Fruit fly (Drosophila melanogaster) whole organism, embryonic: ENCODE data around the gene CG32333.
A peak's percentile ranks its signal among the peaks of the same experiment; 100 is the strongest.

Source experiments
- Adf1 ChIP-seq: fragments of 200-800 bp; sonication (Bioruptor generic); IDR thresholded peaks from 2 replicates; pipeline ENCODE4 v1.3.6; 2022; ENCODE audit warnings: missing biosample characterization, missing genetic modification characterization
- Atf3 ChIP-seq: fragments of 200-800 bp; sonication (Bioruptor generic); optimal IDR thresholded peaks from 3 replicates; lab custom pipeline; 2016; ENCODE audit warnings: missing biosample characterization, missing genetic modification characterization
- B-H1 ChIP-seq: fragments of 200-800 bp; sonication (Bioruptor generic); IDR thresholded peaks from 3 replicates; pipeline ENCODE4 v1.3.6; 2022; ENCODE audit warnings: missing biosample characterization, missing genetic modification characterization
- Bteb2 ChIP-seq: fragments of 200-800 bp; sonication (Bioruptor generic); optimal IDR thresholded peaks from 2 replicates; lab custom pipeline; 2016; ENCODE audit warnings: missing biosample characterization, missing genetic modification characterization
- CG12391 ChIP-seq: fragments of 200-800 bp; sonication (Bioruptor generic); optimal IDR thresholded peaks from 3 replicates; lab custom pipeline; 2018; ENCODE audit warnings: missing biosample characterization, mild to moderate bottlenecking, missing genetic modification characterization, moderate library complexity
- CG13775 ChIP-seq: fragments of 200-800 bp; sonication (Bioruptor generic); optimal IDR thresholded peaks from 3 replicates; lab custom pipeline; 2017; ENCODE audit warnings: missing biosample characterization, mild to moderate bottlenecking, missing genetic modification characterization
- CG17186 ChIP-seq: fragments of 200-800 bp; sonication (Bioruptor generic); optimal IDR thresholded peaks from 3 replicates; lab custom pipeline; 2017; ENCODE audit warnings: missing biosample characterization, missing genetic modification reagents, missing genetic modification characterization
- CG17359 ChIP-seq: fragments of 200-800 bp; sonication (Bioruptor generic); optimal IDR thresholded peaks from 3 replicates; lab custom pipeline; 2018; ENCODE audit warnings: missing biosample characterization, mild to moderate bottlenecking, missing genetic modification characterization, moderate library complexity
- CG17385 ChIP-seq: fragments of 200-800 bp; sonication (Bioruptor generic); optimal IDR thresholded peaks from 3 replicates; lab custom pipeline; 2018; ENCODE audit warnings: missing biosample characterization, mild to moderate bottlenecking, missing genetic modification characterization
- CG17829 ChIP-seq: fragments of 200-800 bp; optimal IDR thresholded peaks from 2 replicates; lab custom pipeline; 2019; ENCODE audit warnings: missing biosample characterization, mild to moderate bottlenecking, missing genetic modification characterization, moderate library complexity
- CG1792 ChIP-seq: fragments of 200-800 bp; sonication (Bioruptor generic); optimal IDR thresholded peaks from 2 replicates; lab custom pipeline; 2016; ENCODE audit warnings: missing biosample characterization, missing genetic modification characterization
- CG18599 ChIP-seq: fragments of 200-800 bp; sonication (Bioruptor generic); optimal IDR thresholded peaks from 3 replicates; lab custom pipeline; 2017; ENCODE audit warnings: missing biosample characterization, missing genetic modification characterization, mild to moderate bottlenecking, moderate library complexity, missing genetic modification reagents
- CG2120 ChIP-seq: fragments of 200-800 bp; sonication (Bioruptor generic); optimal IDR thresholded peaks from 3 replicates; lab custom pipeline; 2016; ENCODE audit warnings: missing biosample characterization, missing genetic modification characterization
- CG2889 ChIP-seq: fragments of 200-800 bp; sonication (Bioruptor generic); IDR thresholded peaks from 3 replicates; pipeline ENCODE4 v1.3.6; 2022; ENCODE audit warnings: missing biosample characterization, missing genetic modification characterization
- CG31388 ChIP-seq: fragments of 200-800 bp; sonication (Bioruptor generic); optimal IDR thresholded peaks from 2 replicates; lab custom pipeline; 2016; ENCODE audit warnings: missing biosample characterization, missing genetic modification characterization
- CG33557 ChIP-seq: fragments of 200-800 bp; sonication (Bioruptor generic); optimal IDR thresholded peaks from 2 replicates; lab custom pipeline; 2019; ENCODE audit warnings: missing biosample characterization, mild to moderate bottlenecking, missing genetic modification characterization, moderate library complexity
- CG4404 ChIP-seq: fragments of 200-800 bp; sonication (Bioruptor generic); IDR thresholded peaks from 2 replicates; pipeline ENCODE4 v1.3.6; 2022; ENCODE audit warnings: missing biosample characterization, missing genetic modification characterization
- CG6254 ChIP-seq: fragments of 200-800 bp; sonication (Bioruptor generic); optimal IDR thresholded peaks from 3 replicates; lab custom pipeline; 2017; ENCODE audit warnings: mild to moderate bottlenecking, missing biosample characterization, missing genetic modification reagents, missing genetic modification characterization
- CG7556 ChIP-seq: fragments of 200-800 bp; sonication (Bioruptor generic); optimal IDR thresholded peaks from 2 replicates; lab custom pipeline; 2017; ENCODE audit warnings: missing biosample characterization, mild to moderate bottlenecking, missing genetic modification characterization
- CG9437 ChIP-seq: fragments of 200-800 bp; sonication (Bioruptor generic); optimal IDR thresholded peaks from 2 replicates; lab custom pipeline; 2018; ENCODE audit warnings: missing biosample characterization, mild to moderate bottlenecking, missing genetic modification characterization
- CG9727 ChIP-seq: fragments of 200-800 bp; sonication (Bioruptor generic); optimal IDR thresholded peaks from 3 replicates; lab custom pipeline; 2017; ENCODE audit warnings: missing biosample characterization, mild to moderate bottlenecking, missing genetic modification characterization
- CG9797 ChIP-seq: fragments of 200-800 bp; sonication (Bioruptor generic); optimal IDR thresholded peaks from 3 replicates; lab custom pipeline; 2018; ENCODE audit warnings: missing biosample characterization, mild to moderate bottlenecking, missing genetic modification characterization
- Dip3 ChIP-seq: fragments of 200-800 bp; sonication (Bioruptor generic); optimal IDR thresholded peaks from 3 replicates; lab custom pipeline; 2016; ENCODE audit warnings: missing biosample characterization, missing genetic modification characterization
- Doc3 ChIP-seq: fragments of 200-800 bp; sonication (Bioruptor generic); IDR thresholded peaks from 3 replicates; pipeline ENCODE4 v1.3.6; 2022; ENCODE audit warnings: missing biosample characterization, missing genetic modification characterization; ENCODE audit not compliant: partially characterized antibody
- Ets97D ChIP-seq: fragments of 200-800 bp; sonication (Bioruptor generic); optimal IDR thresholded peaks from 3 replicates; lab custom pipeline; 2016; ENCODE audit warnings: missing biosample characterization, missing genetic modification characterization
- HLH54F ChIP-seq: fragments of 200-800 bp; sonication (Bioruptor generic); optimal IDR thresholded peaks from 3 replicates; lab custom pipeline; 2016; ENCODE audit warnings: missing biosample characterization, missing genetic modification characterization
- Kr ChIP-seq: fragments of 200-800 bp; sonication (Bioruptor generic); optimal IDR thresholded peaks from 2 replicates; lab custom pipeline; 2017; ENCODE audit warnings: missing biosample characterization, mild to moderate bottlenecking, missing genetic modification characterization
- Lhr ChIP-seq: fragments of 200-800 bp; sonication (Bioruptor generic); optimal IDR thresholded peaks from 3 replicates; lab custom pipeline; 2017; ENCODE audit warnings: mild to moderate bottlenecking, missing biosample characterization, missing genetic modification reagents, missing genetic modification characterization
- Max ChIP-seq: fragments of 200-800 bp; sonication (Bioruptor generic); optimal IDR thresholded peaks from 2 replicates; lab custom pipeline; 2016; ENCODE audit warnings: missing biosample characterization, mild to moderate bottlenecking, missing genetic modification characterization
- NC2α ChIP-seq: fragments of 200-800 bp; sonication (Bioruptor generic); optimal IDR thresholded peaks from 2 replicates; lab custom pipeline; 2016; ENCODE audit warnings: missing biosample characterization, missing genetic modification characterization
- Vsx1 ChIP-seq: fragments of 200-800 bp; sonication (Bioruptor generic); optimal IDR thresholded peaks from 2 replicates; lab custom pipeline; 2017; ENCODE audit warnings: missing biosample characterization, mild to moderate bottlenecking, missing genetic modification characterization, missing genetic modification reagents
- az2 ChIP-seq: fragments of 200-800 bp; sonication (Bioruptor generic); optimal IDR thresholded peaks from 3 replicates; lab custom pipeline; 2016; ENCODE audit warnings: missing biosample characterization, missing genetic modification characterization
- chif ChIP-seq, 2 experiments: fragments of 200-800 bp; sonication (Bioruptor generic); optimal IDR thresholded peaks; 3 replicates each; lab custom pipeline; 2016; ENCODE audit warnings: missing biosample characterization in 2 of 2, missing genetic modification characterization in 2 of 2
- chm ChIP-seq: fragments of 200-800 bp; sonication (Bioruptor generic); IDR thresholded peaks from 2 replicates; pipeline ENCODE4 v1.3.6; 2022; ENCODE audit warnings: missing biosample characterization, missing genetic modification characterization
- disco-r ChIP-seq: fragments of 200-800 bp; sonication (Bioruptor generic); optimal IDR thresholded peaks from 2 replicates; lab custom pipeline; 2016; ENCODE audit warnings: missing biosample characterization, missing genetic modification characterization
- dm ChIP-seq: fragments of 200-800 bp; sonication (Bioruptor generic); optimal IDR thresholded peaks from 3 replicates; lab custom pipeline; 2016; ENCODE audit warnings: missing biosample characterization, missing genetic modification characterization
- fd64A ChIP-seq: fragments of 200-800 bp; sonication (Bioruptor generic); optimal IDR thresholded peaks from 3 replicates; lab custom pipeline; 2018; ENCODE audit warnings: missing biosample characterization, mild to moderate bottlenecking, missing genetic modification characterization
- gem ChIP-seq: fragments of 200-800 bp; sonication (Bioruptor generic); optimal IDR thresholded peaks from 2 replicates; lab custom pipeline; 2019; ENCODE audit warnings: missing biosample characterization, mild to moderate bottlenecking, missing genetic modification characterization, moderate library complexity
- gsb-n ChIP-seq: fragments of 200-800 bp; sonication (Bioruptor generic); optimal IDR thresholded peaks from 3 replicates; lab custom pipeline; 2018; ENCODE audit warnings: missing biosample characterization, mild to moderate bottlenecking, missing genetic modification characterization
- hbn ChIP-seq: fragments of 200-800 bp; sonication (Bioruptor generic); IDR thresholded peaks from 2 replicates; pipeline ENCODE4 v1.3.6; 2022; ENCODE audit warnings: missing biosample characterization, missing genetic modification characterization; ENCODE audit not compliant: partially characterized antibody
- hth ChIP-seq: fragments of >200 bp; optimal IDR thresholded peaks from 2 replicates; lab custom pipeline; 2017; ENCODE audit warnings: inconsistent platforms
- luna ChIP-seq: fragments of 200-800 bp; sonication (Bioruptor generic); optimal IDR thresholded peaks from 2 replicates; lab custom pipeline; 2016; ENCODE audit warnings: missing biosample characterization, missing genetic modification characterization
- mld ChIP-seq: fragments of 200-800 bp; sonication (Bioruptor generic); IDR thresholded peaks from 3 replicates; pipeline ENCODE4 v1.3.6; 2022; ENCODE audit warnings: missing biosample characterization, missing genetic modification characterization; ENCODE audit not compliant: partially characterized antibody
- sd ChIP-seq: fragments of 200-800 bp; sonication (Bioruptor generic); optimal IDR thresholded peaks from 3 replicates; lab custom pipeline; 2018; ENCODE audit warnings: missing biosample characterization, mild to moderate bottlenecking, missing genetic modification characterization, moderate library complexity
- seq ChIP-seq: fragments of 200-800 bp; sonication (Bioruptor generic); IDR thresholded peaks from 2 replicates; pipeline ENCODE4 v1.3.6; 2022; ENCODE audit warnings: missing biosample characterization, missing genetic modification characterization
- sim ChIP-seq: fragments of 200-800 bp; sonication (Bioruptor generic); IDR thresholded peaks from 2 replicates; pipeline ENCODE4 v1.3.6; 2022; ENCODE audit warnings: missing biosample characterization, missing genetic modification characterization
- slbo ChIP-seq: fragments of 200-800 bp; sonication (Bioruptor generic); IDR thresholded peaks from 2 replicates; pipeline ENCODE4 v1.3.6; 2022; ENCODE audit warnings: missing biosample characterization, missing genetic modification characterization
- slou ChIP-seq: fragments of 200-800 bp; sonication (Bioruptor generic); optimal IDR thresholded peaks from 3 replicates; lab custom pipeline; 2016; ENCODE audit warnings: missing biosample characterization, missing genetic modification characterization
- tna ChIP-seq: fragments of 200-800 bp; sonication (Bioruptor generic); IDR thresholded peaks from 2 replicates; pipeline ENCODE4 v1.3.6; 2022; ENCODE audit warnings: missing biosample characterization, missing genetic modification characterization; ENCODE audit not compliant: partially characterized antibody
- zfh1 ChIP-seq: fragments of 200-800 bp; sonication (Bioruptor generic); IDR thresholded peaks from 3 replicates; pipeline ENCODE4 v1.3.6; 2022; ENCODE audit warnings: missing biosample characterization, missing genetic modification characterization

Gene CG32333

DNA sequence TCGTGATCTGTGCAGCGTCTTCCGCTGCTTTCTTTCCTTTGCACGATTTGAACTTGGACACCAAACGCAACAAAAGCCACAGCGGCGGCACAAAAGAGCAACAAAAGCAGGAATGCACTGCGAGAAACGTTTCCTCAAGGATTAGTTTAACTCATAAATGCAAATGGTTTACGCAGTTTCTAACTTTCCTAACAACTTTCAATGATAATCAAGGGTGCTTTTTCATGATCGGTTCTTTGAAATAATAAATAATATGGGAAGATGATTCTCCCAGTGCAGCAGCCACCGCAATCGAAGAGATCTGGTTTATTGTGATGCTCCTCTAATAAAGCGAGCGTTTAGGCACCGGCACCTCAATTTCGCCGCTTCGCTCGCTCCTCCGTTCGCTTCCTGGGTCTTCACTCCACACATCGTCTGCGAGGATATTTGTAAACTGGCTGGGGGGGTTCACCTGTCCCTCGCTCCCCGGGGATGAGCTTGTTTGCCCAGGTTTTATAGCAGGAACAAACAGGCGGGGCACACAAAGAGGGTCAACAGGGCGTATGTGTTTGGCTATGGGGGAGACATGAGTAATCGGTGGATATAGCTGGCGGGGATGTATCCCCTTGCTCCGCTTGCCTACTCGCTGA lies 43.5 kb downstream of the CG32333 start (continued):
- TF ChIP-seq chif (GFP tag; optimal IDR thresholded peaks at IDR 0.05; lab: Kevin White, UChicago) (peak; percentile 79 to 83), CG2120 (peak; percentile 16), CG13775 (peak; percentile 52), CG18599 (peak; percentile 69), CG12391 (tag; lab: Kevin White, UChicago) (peak; percentile 82), seq (GFP tag; lab: Robert Waterston, UW) (peak; percentile 58; the same call in 1 of the 2 replicates), CG1792 (peak; percentile 52), gem (tag; lab: Kevin White, UChicago) (peak; percentile 85), slbo (GFP tag; lab: Robert Waterston, UW) (peak; percentile 48; the same call in 1 of the 2 replicates), CG9797 (GFP tag; lab: Kevin White, UChicago) (no peak), B-H1 (GFP tag; lab: Robert Waterston, UW) (peak; percentile 73), Adf1 (no peak), hbn (GFP tag; lab: Robert Waterston, UW) (no peak), tna (GFP tag; lab: Robert Waterston, UW) (0 out of 2 replicates have a peak, but pooled peaks have one; percentile 12), CG6254 (peak; percentile 74), Max (GFP tag; lab: Kevin White, UChicago) (peak; percentile 54), az2 (GFP tag; lab: Kevin White, UChicago) (peak; percentile 87), sim (GFP tag; lab: Robert Waterston, UW) (peak; percentile 54; the same call in 1 of the 2 replicates), CG9727 (GFP tag; lab: Kevin White, UChicago) (peak; percentile 3), CG7556 (peak; percentile 66), disco-r (GFP tag; lab: Kevin White, UChicago) (no peak), fd64A (GFP tag; lab: Kevin White, UChicago) (peak; percentile 78), CG2889 (GFP tag; lab: Robert Waterston, UW) (no peak), CG31388 (peak; percentile 62), CG17385 (peak; percentile 75), gsb-n (no peak), chm (peak; percentile 73), Lhr (GFP tag; lab: Kevin White, UChicago) (peak; percentile 48), mld (no peak), CG4404 (GFP tag; lab: Robert Waterston, UW) (0 out of 2 replicates have a peak, but pooled peaks have one; percentile 29), Doc3 (no peak), Atf3 (GFP tag; lab: Kevin White, UChicago) (peak; percentile 76), CG17359 (tag; lab: Kevin White, UChicago) (peak; percentile 92), zfh1 (GFP tag; lab: Robert Waterston, UW) (peak; percentile 90), hth (lab: Kevin White, UChicago) (no peak), luna (GFP tag; lab: Kevin White, UChicago) (no peak), CG9437 (GFP tag; lab: Kevin White, UChicago) (peak; percentile 38), slou (GFP tag; lab: Kevin White, UChicago) (peak; percentile 22), NC2α (peak; percentile 28), dm (GFP tag; lab: Kevin White, UChicago) (peak; percentile 25), Bteb2 (GFP tag; lab: Kevin White, UChicago) (peak; percentile 28), Dip3 (GFP tag; lab: Kevin White, UChicago) (peak; percentile 47), CG17829 (tag; lab: Kevin White, UChicago) (peak; percentile 84), HLH54F (peak; percentile 62), CG33557 (GFP tag; lab: Kevin White, UChicago) (peak; percentile 41), sd (no peak), Vsx1 (GFP tag; lab: Kevin White, UChicago) (no peak), Kr (no peak), CG17186 (GFP tag; lab: Kevin White, UChicago) (peak; percentile 39), Ets97D (GFP tag; lab: Kevin White, UChicago) (no peak)
